Worm (Caenorhabditis elegans) whole organism, L2 larva: ENCODE measurements around the gene srbc-50.

Experiments used
- aly-2 ChIP-seq: fragments of 150-350 bp; optimal IDR thresholded peaks from 2 replicates; lab custom pipeline; 2014; ENCODE audit warnings: missing biosample characterization, missing genetic modification characterization
- lin-11 ChIP-seq: fragments of 150-350 bp; sonication (generic microtip); optimal IDR thresholded peaks from 2 replicates; lab custom pipeline; 2014; ENCODE audit warnings: missing biosample characterization, missing genetic modification characterization, inconsistent platforms, mixed read lengths
- lin-13 ChIP-seq: fragments of 150-350 bp; optimal IDR thresholded peaks from 2 replicates; lab custom pipeline; 2014; ENCODE audit warnings: missing biosample characterization, missing genetic modification reagents, missing genetic modification characterization
- lin-39 ChIP-seq: fragments of 150-350 bp; optimal IDR thresholded peaks from 2 replicates; lab custom pipeline; 2014; ENCODE audit warnings: missing biosample characterization, missing genetic modification reagents, missing genetic modification characterization
- mdl-1 ChIP-seq, 2 experiments: fragments of 150-350 bp in 1 of 2; sonication (generic microtip) in 1 of 2; optimal IDR thresholded peaks; 2 replicates each; lab custom pipeline; 2017; ENCODE audit warnings: missing biosample characterization in 2 of 2, missing genetic modification characterization in 2 of 2
- nhr-237 ChIP-seq: fragments of 150-350 bp; optimal IDR thresholded peaks from 2 replicates; lab custom pipeline; 2014; ENCODE audit warnings: missing biosample characterization, missing genetic modification characterization
- ztf-11 ChIP-seq: sonication (generic microtip); optimal IDR thresholded peaks from 2 replicates; lab custom pipeline; 2017; ENCODE audit warnings: missing biosample characterization, missing genetic modification characterization

DNA sequence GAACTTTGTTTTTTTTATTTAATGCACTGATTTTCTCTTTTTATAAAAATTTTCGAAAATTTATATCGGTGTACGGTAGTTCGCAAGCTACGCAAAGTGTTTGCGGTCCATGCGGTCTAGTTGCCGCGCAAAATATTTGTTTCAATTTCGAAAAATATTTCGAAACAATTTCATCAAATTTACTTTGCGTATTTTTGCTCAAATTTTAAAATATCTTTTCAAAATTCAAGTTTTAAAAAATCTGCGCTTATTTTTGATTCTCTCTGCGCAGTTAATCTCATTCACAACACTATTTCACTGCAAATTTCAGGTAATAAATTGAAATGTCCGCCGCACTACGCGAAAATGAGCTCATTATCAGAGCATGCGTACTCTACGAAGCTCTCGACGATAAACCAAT, 42.6 kb upstream of the srbc-50 start, which contains the start of gene fbxa-197:
- TF ChIP-seq nhr-237 (tag; lab: Kevin White, UChicago), result no peak
- no peak for TF ChIP-seq lin-11 (tag; lab: Kevin White, UChicago)
- TF ChIP-seq lin-13 (GFP tag; lab: Kevin White, UChicago), result no peak
- no peak for TF ChIP-seq mdl-1 (tag; optimal IDR thresholded peaks at IDR 0.05; lab: Kevin White, UChicago)
- no peak for TF ChIP-seq ztf-11
- TF ChIP-seq lin-39 (tag; lab: Kevin White, UChicago), result no peak
- TF ChIP-seq aly-2 (tag; lab: Kevin White, UChicago), result no peak
